Fruit fly (Drosophila melanogaster): ENCODE measurements around the gene RpS3.

RpS3 gene

DNA sequence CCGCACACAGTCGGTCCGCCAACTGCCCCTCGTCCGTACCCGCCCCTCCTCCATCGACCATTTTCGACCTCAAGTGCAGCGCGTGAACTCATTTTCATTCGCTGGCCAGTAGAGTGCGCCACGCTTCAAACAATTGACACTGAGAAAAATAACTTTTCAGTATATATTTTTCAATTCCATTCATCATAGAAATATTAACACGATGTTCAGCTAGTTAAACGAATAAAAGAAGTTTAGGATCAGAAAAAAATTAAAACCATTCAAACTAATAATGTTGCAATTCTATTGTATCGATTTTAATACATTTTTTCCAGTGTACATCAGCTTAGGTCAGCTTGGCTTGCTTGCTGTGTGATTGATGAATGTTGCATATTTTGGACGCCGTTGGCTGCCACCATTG, 28.3 kb downstream of the RpS3 start:
- peak; percentile 19 for TF ChIP-seq Met (GFP tag; optimal IDR thresholded peaks at IDR 0.05)
- TF ChIP-seq dsx (GFP tag; optimal IDR thresholded peaks at IDR 0.05; ENCODE audit: poor library complexity, severe bottlenecking): peak; percentile 9
- no peak for TF ChIP-seq spab (GFP tag; optimal IDR thresholded peaks at IDR 0.05)
- TF ChIP-seq CG6163 (GFP tag; IDR thresholded peaks at IDR 0.05): peak; percentile 71; the same call in 2 of the 3 replicates
- TF ChIP-seq pdm3 (GFP tag; optimal IDR thresholded peaks at IDR 0.05): peak; percentile 65
- TF ChIP-seq Gug (GFP tag; IDR thresholded peaks at IDR 0.05): peak; percentile 54; the same call in 1 of the 2 replicates
- TF ChIP-seq topi (GFP tag; optimal IDR thresholded peaks at IDR 0.05): peak; percentile 29
- TF ChIP-seq CG9139 (GFP tag; optimal IDR thresholded peaks at IDR 0.05): no peak
- peak; percentile 35 for TF ChIP-seq achi (GFP tag; optimal IDR thresholded peaks at IDR 0.05)
- no peak for TF ChIP-seq CG6808 (GFP tag; optimal IDR thresholded peaks at IDR 0.05)
- peak; percentile 15 for TF ChIP-seq Smox (GFP tag; optimal IDR thresholded peaks at IDR 0.05)
- no peak for TF ChIP-seq dac (GFP tag; optimal IDR thresholded peaks at IDR 0.05)
- TF ChIP-seq CG4318 (GFP tag; optimal IDR thresholded peaks at IDR 0.05): peak; percentile 57
- no peak for TF ChIP-seq esn (GFP tag; optimal IDR thresholded peaks at IDR 0.05)
- no peak for TF ChIP-seq Blimp-1 (GFP tag; optimal IDR thresholded peaks at IDR 0.05)
- TF ChIP-seq acj6 (GFP tag; optimal IDR thresholded peaks at IDR 0.05): peak; percentile 13
- peak in 1 of 2 experiments; percentile 17 for TF ChIP-seq salr (GFP tag; optimal IDR thresholded peaks at IDR 0.05)
- peak; percentile 14 for TF ChIP-seq Hr39 (GFP tag; optimal IDR thresholded peaks at IDR 0.05)
- no peak for TF ChIP-seq Sox15 (GFP tag; optimal IDR thresholded peaks at IDR 0.05)
- no peak for TF ChIP-seq Eip75B (GFP tag; optimal IDR thresholded peaks at IDR 0.05)
- no peak for TF ChIP-seq CG8319 (GFP tag; optimal IDR thresholded peaks at IDR 0.05)
- TF ChIP-seq CG6276 (GFP tag; optimal IDR thresholded peaks at IDR 0.05): peak; percentile 54
- peak; percentile 58 for TF ChIP-seq OdsH (GFP tag; optimal IDR thresholded peaks at IDR 0.05)
- TF ChIP-seq Hr4 (GFP tag; optimal IDR thresholded peaks at IDR 0.05): peak; percentile 77
- TF ChIP-seq CG11762 (GFP tag; optimal IDR thresholded peaks at IDR 0.05; ENCODE audit: insufficient read depth): peak; percentile 8
- no peak for TF ChIP-seq CG10669 (GFP tag; optimal IDR thresholded peaks at IDR 0.05)
- TF ChIP-seq eg (GFP tag; IDR thresholded peaks at IDR 0.05): peak; percentile 67; the same call in 2 of the 3 replicates
- TF ChIP-seq lz (GFP tag; optimal IDR thresholded peaks at IDR 0.05): no peak
- no peak for TF ChIP-seq fkh (GFP tag; optimal IDR thresholded peaks at IDR 0.05)
- peak; percentile 35 for TF ChIP-seq CG10631 (GFP tag; optimal IDR thresholded peaks at IDR 0.05)
- TF ChIP-seq Ets96B (tag; optimal IDR thresholded peaks at IDR 0.05): peak; percentile 19
- no peak for TF ChIP-seq CG1621 (tag; optimal IDR thresholded peaks at IDR 0.05)
- no peak for TF ChIP-seq ss (GFP tag; optimal IDR thresholded peaks at IDR 0.05)
- no peak for TF ChIP-seq Eip93F (GFP tag; optimal IDR thresholded peaks at IDR 0.05)
- no peak for TF ChIP-seq CG31627 (GFP tag; optimal IDR thresholded peaks at IDR 0.05)
- no peak for TF ChIP-seq CG8632 (GFP tag; optimal IDR thresholded peaks at IDR 0.05)
- TF ChIP-seq net (GFP tag; optimal IDR thresholded peaks at IDR 0.05): peak; percentile 39
- peak; percentile 46; the same call in 1 of the 2 replicates for TF ChIP-seq CG11294 (GFP tag; IDR thresholded peaks at IDR 0.05)
- no peak for TF ChIP-seq Sox102F (GFP tag; optimal IDR thresholded peaks at IDR 0.05)
- no peak for TF ChIP-seq fd85E (GFP tag; optimal IDR thresholded peaks at IDR 0.05)
- TF ChIP-seq Ets21C (GFP tag; optimal IDR thresholded peaks at IDR 0.05): no peak
- peak; percentile 11 for TF ChIP-seq CG6792 (GFP tag; optimal IDR thresholded peaks at IDR 0.05)
- TF ChIP-seq CG7368 (GFP tag; optimal IDR thresholded peaks at IDR 0.05): no peak
- TF ChIP-seq vri (GFP tag; optimal IDR thresholded peaks at IDR 0.05): no peak
- peak; percentile 7 for TF ChIP-seq CG11902 (GFP tag; optimal IDR thresholded peaks at IDR 0.05)
- peak; percentile 84 for TF ChIP-seq CG15336 (GFP tag; IDR thresholded peaks at IDR 0.05)
- TF ChIP-seq svp (GFP tag): no peak
- no peak for TF ChIP-seq CG16779 (tag; optimal IDR thresholded peaks at IDR 0.05)
- TF ChIP-seq Sox14 (GFP tag; optimal IDR thresholded peaks at IDR 0.05): peak; percentile 8
- peak; percentile 72 for TF ChIP-seq CG8119 (GFP tag; IDR thresholded peaks at IDR 0.05)
- no peak for TF ChIP-seq CG34406 (GFP tag; optimal IDR thresholded peaks at IDR 0.05)
- TF ChIP-seq CG3919 (GFP tag; optimal IDR thresholded peaks at IDR 0.05): peak; percentile 44
